Worm (Caenorhabditis elegans): ENCODE results near the gene ZK809.9.

The ZK809.9 gene

ce11 chrIV:11665010-11665409 is at the start of gene ZK809.9:
Gene ZK809.9, plus strand, starts transcription at chrIV:11665310.
- no peak for TF ChIP-seq unc-62 (GFP tag; optimal IDR thresholded peaks at IDR 0.05)

DNA sequence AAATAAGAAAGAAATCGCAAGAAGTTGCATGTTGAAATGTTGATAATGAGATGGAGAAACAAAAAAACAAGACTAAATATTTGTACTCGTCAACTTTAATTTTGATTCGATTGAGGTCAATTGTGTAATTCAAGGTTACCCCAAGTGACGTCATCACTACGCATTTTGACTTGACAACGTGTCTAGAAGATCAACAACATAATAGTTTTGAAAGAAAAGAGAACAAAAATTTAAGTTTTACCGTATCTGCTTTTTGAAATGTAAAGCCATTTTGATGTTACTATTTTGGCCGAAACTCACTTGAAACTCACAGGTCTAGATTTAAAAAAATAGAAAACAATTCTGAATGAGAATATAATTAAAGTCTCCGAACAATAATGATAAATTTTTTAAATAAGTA is 44.2 kb upstream of the ZK809.9 start, which contains the start of gene dsl-5:
dsl-5 (minus strand) TSS at position 101 of the 400 bp plus-strand sequence.
- no peak for TF ChIP-seq unc-62 (GFP tag; optimal IDR thresholded peaks at IDR 0.05)

DNA sequence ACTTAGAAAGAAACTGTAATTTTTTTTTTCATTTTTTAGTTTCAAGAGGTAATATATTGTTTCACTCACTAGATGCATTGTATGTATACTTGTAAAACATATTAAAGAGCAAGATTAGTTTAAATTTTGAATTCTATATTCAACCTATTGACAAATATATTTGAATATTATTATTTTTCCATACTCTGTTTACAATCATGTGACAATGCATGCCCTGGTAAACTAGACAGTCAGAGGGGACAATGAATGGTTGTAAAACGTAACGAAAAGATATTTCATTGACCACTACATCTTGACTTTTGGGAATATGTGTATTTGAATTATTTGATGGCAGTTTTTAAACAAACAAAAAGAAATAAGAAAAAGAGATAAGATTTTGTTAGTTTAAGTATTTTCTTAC is 42.8 kb upstream of the ZK809.9 start:
- no peak for TF ChIP-seq unc-62 (GFP tag; optimal IDR thresholded peaks at IDR 0.05)

ce11 chrIV:11623060-11623459 is 42.0 kb upstream of the ZK809.9 start, which contains the start of gene lys-4:
Gene lys-4, minus strand, starts transcription at chrIV:11623174.
- TF ChIP-seq unc-62 (GFP tag; optimal IDR thresholded peaks at IDR 0.05), result no peak

- no peak for TF ChIP-seq unc-62 (GFP tag; optimal IDR thresholded peaks at IDR 0.05)
These were observed 41.3 kb upstream of the ZK809.9 start for ce11 chrIV:11623759-11624287.

- TF ChIP-seq unc-62 (GFP tag; optimal IDR thresholded peaks at IDR 0.05), result no peak
These were observed 39.6 kb upstream of the ZK809.9 start, which contains the start of gene lys-5 for ce11 chrIV:11625482-11625881. Gene lys-5, minus strand, starts transcription at chrIV:11625582.

ce11 chrIV:11627847-11628246 is 37.3 kb upstream of the ZK809.9 start, which contains the start of gene lys-6:
Gene lys-6, minus strand, starts transcription at chrIV:11627947.
- TF ChIP-seq unc-62 (GFP tag; optimal IDR thresholded peaks at IDR 0.05), result no peak

DNA sequence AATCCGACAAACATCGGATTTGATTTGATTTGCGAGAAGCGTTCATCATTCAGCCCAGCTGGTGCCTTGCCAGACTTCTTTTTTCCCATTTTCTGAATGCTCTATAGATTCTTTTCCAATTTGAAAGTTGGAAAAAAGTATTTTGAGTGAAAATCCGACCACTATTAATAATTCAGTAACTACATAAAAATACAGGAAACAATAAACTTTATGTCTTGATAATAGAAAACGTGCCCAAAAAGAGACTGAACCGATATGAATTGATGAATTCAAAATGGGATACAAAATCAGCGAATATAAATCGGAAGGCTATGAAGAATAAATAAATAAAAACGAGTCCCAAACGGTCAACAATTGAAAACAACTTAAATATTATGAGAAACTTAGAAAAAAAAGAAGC is 33.4 kb upstream of the ZK809.9 start, which contains the start of gene F58B3.4:
F58B3.4 (minus strand) TSS at position 101 of the 400 bp plus-strand sequence.
- TF ChIP-seq unc-62 (GFP tag; optimal IDR thresholded peaks at IDR 0.05), result no peak

- TF ChIP-seq unc-62 (GFP tag; optimal IDR thresholded peaks at IDR 0.05), result no peak
These were observed 29.4 kb upstream of the ZK809.9 start, which contains the start of gene mars-1 for ce11 chrIV:11635437-11636408. Gene mars-1, minus strand, starts transcription at chrIV:11635487.

DNA sequence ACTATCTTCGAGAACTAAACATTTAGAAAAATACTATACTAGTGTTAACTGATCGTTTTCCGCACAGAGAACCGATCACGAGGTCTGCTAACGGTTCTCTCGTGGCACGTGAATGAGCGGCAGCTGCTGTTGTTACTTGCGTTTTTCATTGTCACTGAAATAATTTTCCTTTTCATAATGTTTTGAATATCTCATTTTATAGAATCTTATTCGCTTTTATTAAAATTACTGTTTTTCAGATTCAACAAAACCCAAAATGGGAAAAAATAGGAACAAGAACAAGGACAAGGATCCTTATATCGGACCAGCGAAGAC is 28.7 kb upstream of the ZK809.9 start, which contains the start of gene F58B3.6:
F58B3.6 (plus strand) TSS at position 240 of the 315 bp plus-strand sequence.
- no peak for TF ChIP-seq unc-62 (GFP tag; optimal IDR thresholded peaks at IDR 0.05)

- TF ChIP-seq unc-62 (GFP tag; optimal IDR thresholded peaks at IDR 0.05), result no peak
These were observed 27.1 kb upstream of the ZK809.9 start, which contains the start of gene rbm-17 for ce11 chrIV:11638016-11638415. Gene rbm-17, plus strand, starts transcription at chrIV:11638316.

DNA sequence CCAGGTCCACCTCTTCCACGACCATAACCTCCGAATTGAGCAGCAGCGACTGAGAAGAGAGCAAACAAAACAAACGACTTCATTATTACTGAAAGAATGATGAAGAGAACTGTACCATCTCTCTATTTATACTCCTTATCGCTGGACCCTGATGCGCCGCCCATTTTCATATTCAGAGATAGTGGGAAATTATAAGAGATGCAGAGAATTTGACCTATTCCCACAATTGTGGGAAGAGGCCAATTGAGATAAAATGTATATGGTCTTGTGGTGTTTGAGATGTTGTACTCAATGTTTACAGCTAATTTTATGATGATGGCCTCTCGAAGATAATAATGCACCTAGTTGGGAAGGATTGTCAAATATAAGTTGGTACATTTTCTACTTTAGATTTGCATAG is 24.2 kb upstream of the ZK809.9 start, which contains the start of gene ttr-50:
ttr-50 (minus strand) TSS at position 101 of the 400 bp plus-strand sequence.
- no peak for TF ChIP-seq unc-62 (GFP tag; optimal IDR thresholded peaks at IDR 0.05)

DNA sequence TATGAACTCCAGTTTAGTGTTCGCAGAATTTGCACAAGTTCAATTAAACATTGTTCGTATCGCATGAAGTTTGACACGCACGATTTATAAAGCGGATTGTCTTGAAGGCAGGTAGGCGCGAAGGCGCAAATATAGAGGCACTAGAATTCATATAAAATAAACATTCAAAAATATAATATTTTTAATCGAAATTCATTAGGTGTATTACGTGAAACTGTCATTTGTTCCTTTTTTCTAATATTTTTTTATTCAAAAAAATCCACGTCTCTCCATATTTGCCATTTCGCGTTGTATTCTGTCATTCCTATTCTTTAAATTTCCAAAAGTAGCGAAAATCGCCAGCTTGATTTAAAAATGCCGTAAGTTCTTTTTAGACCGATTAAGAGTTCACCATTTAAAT is 23.3 kb upstream of the ZK809.9 start, which contains the start of gene ZK809.1:
ZK809.1 (plus strand) TSS at position 301 of the 400 bp plus-strand sequence.
- TF ChIP-seq unc-62 (GFP tag; optimal IDR thresholded peaks at IDR 0.05), result no peak

DNA sequence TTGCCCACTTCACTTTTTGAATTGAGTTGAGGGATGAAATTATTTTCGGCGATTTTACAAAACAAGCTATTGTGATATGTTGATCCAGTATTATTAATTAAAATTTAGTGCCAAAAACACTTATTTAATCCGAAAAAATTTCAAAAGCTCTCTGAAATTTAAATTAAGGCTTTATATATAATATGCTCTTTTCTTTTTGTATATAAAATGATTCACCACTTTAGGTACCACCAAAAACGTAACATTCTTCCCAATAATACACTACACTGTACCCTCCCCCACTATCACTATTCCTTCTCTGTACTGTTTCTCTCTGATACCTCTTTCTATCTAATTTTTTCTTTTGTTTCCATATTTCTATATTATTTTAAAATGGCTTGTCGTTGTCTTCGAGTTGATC is 21.3 kb upstream of the ZK809.9 start, which contains the start of gene prx-2:
prx-2 (plus strand) TSS at position 301 of the 400 bp plus-strand sequence.
- no peak for TF ChIP-seq unc-62 (GFP tag; optimal IDR thresholded peaks at IDR 0.05)

- TF ChIP-seq unc-62 (GFP tag; optimal IDR thresholded peaks at IDR 0.05), result no peak
These were observed 20.4 kb upstream of the ZK809.9 start for ce11 chrIV:11644705-11645104.

ce11 chrIV:11645354-11645753 is 19.8 kb upstream of the ZK809.9 start:
- TF ChIP-seq unc-62 (GFP tag; optimal IDR thresholded peaks at IDR 0.05), result no peak
